Fruit fly (Drosophila melanogaster): ENCODE measurements around the gene CG9663.

The CG9663 gene

dm6 chr2L:3341231-3341935 is 38.5 kb upstream of the CG9663 start (continued):
- TF ChIP-seq Hr38 (GFP tag; optimal IDR thresholded peaks at IDR 0.05) (no peak), CG11902 (GFP tag; optimal IDR thresholded peaks at IDR 0.05) (peak; percentile 45), spab (GFP tag; optimal IDR thresholded peaks at IDR 0.05) (no peak), esn (GFP tag; optimal IDR thresholded peaks at IDR 0.05) (peak; percentile 94), Ets21C (GFP tag; optimal IDR thresholded peaks at IDR 0.05) (peak; percentile 80), Sox15 (GFP tag; optimal IDR thresholded peaks at IDR 0.05) (no peak), Sox102F (GFP tag; optimal IDR thresholded peaks at IDR 0.05) (peak; percentile 88), CG10669 (GFP tag; optimal IDR thresholded peaks at IDR 0.05) (no peak), CG6854 (GFP tag; optimal IDR thresholded peaks at IDR 0.05) (peak; percentile 75), CG11762 (GFP tag; optimal IDR thresholded peaks at IDR 0.05; ENCODE audit: insufficient read depth) (no peak), fd85E (GFP tag; optimal IDR thresholded peaks at IDR 0.05) (no peak), Sox14 (GFP tag; optimal IDR thresholded peaks at IDR 0.05) (peak; percentile 71), CG8632 (GFP tag; optimal IDR thresholded peaks at IDR 0.05) (peak; percentile 60), dsx (GFP tag; optimal IDR thresholded peaks at IDR 0.05; ENCODE audit: poor library complexity, severe bottlenecking) (no peak), Eip75B (GFP tag; optimal IDR thresholded peaks at IDR 0.05) (no peak), salr (GFP tag; optimal IDR thresholded peaks at IDR 0.05) (peak in 1 of 2 experiments; percentile 21), acj6 (GFP tag; optimal IDR thresholded peaks at IDR 0.05) (peak; percentile 77), CG34406 (GFP tag; optimal IDR thresholded peaks at IDR 0.05) (peak; percentile 69), vri (GFP tag; optimal IDR thresholded peaks at IDR 0.05) (peak; percentile 98), CG11294 (GFP tag; IDR thresholded peaks at IDR 0.05) (no peak), topi (GFP tag; optimal IDR thresholded peaks at IDR 0.05) (peak; percentile 71), CG4318 (GFP tag; optimal IDR thresholded peaks at IDR 0.05) (no peak), CG6163 (GFP tag; IDR thresholded peaks at IDR 0.05) (peak; percentile 48; the same call in 1 of the 3 replicates), cyc (GFP tag; optimal IDR thresholded peaks at IDR 0.05) (peak; percentile 39), CG6792 (GFP tag; optimal IDR thresholded peaks at IDR 0.05) (peak; percentile 75), Lpt (GFP tag; optimal IDR thresholded peaks at IDR 0.05) (no peak), Met (GFP tag; optimal IDR thresholded peaks at IDR 0.05) (peak; percentile 89), CG8319 (GFP tag; optimal IDR thresholded peaks at IDR 0.05) (peak; percentile 6), svp (GFP tag) (peak; percentile 86), CG1621 (tag; optimal IDR thresholded peaks at IDR 0.05) (no peak)

dm6 chr2L:3339420-3339819 is 36.5 kb upstream of the CG9663 start:
- TF ChIP-seq dsx (GFP tag; optimal IDR thresholded peaks at IDR 0.05; ENCODE audit: poor library complexity, severe bottlenecking) (peak; percentile 77), Blimp-1 (GFP tag; optimal IDR thresholded peaks at IDR 0.05) (peak; percentile 56), CG1621 (tag; optimal IDR thresholded peaks at IDR 0.05) (no peak), CG11902 (GFP tag; optimal IDR thresholded peaks at IDR 0.05) (no peak), svp (GFP tag) (peak; percentile 96), CG6163 (GFP tag; IDR thresholded peaks at IDR 0.05) (peak; percentile 50; the same call in 2 of the 3 replicates), fkh (GFP tag; optimal IDR thresholded peaks at IDR 0.05) (peak; percentile 87), Hr39 (GFP tag; optimal IDR thresholded peaks at IDR 0.05) (no peak), ss (GFP tag; optimal IDR thresholded peaks at IDR 0.05) (peak in 1 of 2 experiments; percentile 84), CG15336 (GFP tag; IDR thresholded peaks at IDR 0.05) (0 out of 2 replicates have a peak, but pooled peaks have one; percentile 7), eg (GFP tag; IDR thresholded peaks at IDR 0.05) (peak; percentile 42; the same call in 1 of the 3 replicates), CG6808 (GFP tag; optimal IDR thresholded peaks at IDR 0.05) (peak; percentile 9), Lpt (GFP tag; optimal IDR thresholded peaks at IDR 0.05) (peak; percentile 49), fd85E (GFP tag; optimal IDR thresholded peaks at IDR 0.05) (no peak), Sox14 (GFP tag; optimal IDR thresholded peaks at IDR 0.05) (peak; percentile 57), CG6854 (GFP tag; optimal IDR thresholded peaks at IDR 0.05) (peak; percentile 26), Gug (GFP tag; IDR thresholded peaks at IDR 0.05) (peak; percentile 37; the same call in 1 of the 2 replicates)

Data from whole organism, prepupa.